Worm (Caenorhabditis elegans): ENCODE results near the gene emc-3.

Gene emc-3

ce11 chrIV:13354044-13354443 lies 27.7 kb downstream of the emc-3 start:
- TF ChIP-seq efl-1 (optimal IDR thresholded peaks at IDR 0.05) = no peak
- peak in 1 of 2 experiments; percentile 91 for TF ChIP-seq efl-1 (GFP tag; optimal IDR thresholded peaks at IDR 0.05 in 1 of 2)
- no peak for TF ChIP-seq tbx-2 (tag; optimal IDR thresholded peaks at IDR 0.05)

ce11 chrIV:13353143-13353773 lies 28.5 kb downstream of the emc-3 start, which contains the start of the genes rec-8 and mex-5:
TSS of gene rec-8 (minus strand) at chrIV:13353193.
TSS of gene mex-5 (plus strand) at chrIV:13353723.
- TF ChIP-seq mep-1 (tag; optimal IDR thresholded peaks at IDR 0.05) = no peak

ce11 chrIV:13348592-13348991 lies 33.1 kb downstream of the emc-3 start, which contains the start of gene W02A2.12:
TSS of gene W02A2.12 (minus strand) at chrIV:13348831.
- TF ChIP-seq pag-3 (tag; optimal IDR thresholded peaks at IDR 0.05; ENCODE audit: borderline replicate concordance, insufficient read depth) = no peak
- no peak for TF ChIP-seq unc-30 (tag; optimal IDR thresholded peaks at IDR 0.05)
- no peak for TF ChIP-seq jun-1 (tag; optimal IDR thresholded peaks at IDR 0.05)
- no peak for TF ChIP-seq Y116A8C.19 (tag; optimal IDR thresholded peaks at IDR 0.05; ENCODE audit: borderline replicate concordance)
- TF ChIP-seq aly-2 (tag; optimal IDR thresholded peaks at IDR 0.05) = no peak
- no peak for TF ChIP-seq efl-1 (optimal IDR thresholded peaks at IDR 0.05)
- no peak for TF ChIP-seq efl-1 (GFP tag; optimal IDR thresholded peaks at IDR 0.05 in 1 of 2)
- TF ChIP-seq C34B4.2 (tag; optimal IDR thresholded peaks at IDR 0.05) = no peak

- no peak for TF ChIP-seq ceh-82 (tag; optimal IDR thresholded peaks at IDR 0.05)
- peak; percentile 95 for TF ChIP-seq elt-2 (tag; optimal IDR thresholded peaks at IDR 0.05)
- no peak for TF ChIP-seq ceh-63 (GFP tag; optimal IDR thresholded peaks at IDR 0.05)
- no peak for TF ChIP-seq dpl-1 (GFP tag; optimal IDR thresholded peaks at IDR 0.05)
- no peak for TF ChIP-seq irx-1 (tag; optimal IDR thresholded peaks at IDR 0.05)
- TF ChIP-seq tlp-1 (tag; optimal IDR thresholded peaks at IDR 0.05) = peak; percentile 30
- TF ChIP-seq grh-1 (GFP tag; IDR thresholded peaks at IDR 0.05) = no peak
- TF ChIP-seq ama-1 (optimal IDR thresholded peaks at IDR 0.05) = no peak
- no peak for TF ChIP-seq hlh-4 (tag; optimal IDR thresholded peaks at IDR 0.05)
- TF ChIP-seq mdl-1 (tag; optimal IDR thresholded peaks at IDR 0.05) = no peak
- no peak for TF ChIP-seq swsn-7 (tag; optimal IDR thresholded peaks at IDR 0.05)
- peak; percentile 57 for TF ChIP-seq jun-1 (tag; optimal IDR thresholded peaks at IDR 0.05)
- TF ChIP-seq fkh-8 (tag; optimal IDR thresholded peaks at IDR 0.05) = no peak
- peak in 1 of 2 experiments; percentile 22 for TF ChIP-seq lin-35 (GFP tag; optimal IDR thresholded peaks at IDR 0.05)
- no peak for TF ChIP-seq skn-1 (tag; optimal IDR thresholded peaks at IDR 0.05)
- TF ChIP-seq nhr-77 (tag; optimal IDR thresholded peaks at IDR 0.05) = no peak
- no peak for TF ChIP-seq rnt-1 (tag; optimal IDR thresholded peaks at IDR 0.05)
- TF ChIP-seq nhr-11 (tag; optimal IDR thresholded peaks at IDR 0.05) = no peak
- TF ChIP-seq unc-130 (tag; optimal IDR thresholded peaks at IDR 0.05) = no peak
- TF ChIP-seq isw-1 (GFP tag; IDR thresholded peaks at IDR 0.05) = no peak
- TF ChIP-seq sox-4 (tag; optimal IDR thresholded peaks at IDR 0.05) = no peak
- peak; percentile 19 for TF ChIP-seq nhr-20 (tag; optimal IDR thresholded peaks at IDR 0.05)
- no peak for TF ChIP-seq lin-14 (GFP tag; optimal IDR thresholded peaks at IDR 0.05)
- no peak for TF ChIP-seq snu-23 (GFP tag; optimal IDR thresholded peaks at IDR 0.05)
- no peak for TF ChIP-seq fkh-4 (tag; optimal IDR thresholded peaks at IDR 0.05; ENCODE audit: borderline replicate concordance)
- TF ChIP-seq pag-3 (tag; optimal IDR thresholded peaks at IDR 0.05; ENCODE audit: borderline replicate concordance, insufficient read depth) = no peak
- TF ChIP-seq hpl-2 (GFP tag; optimal IDR thresholded peaks at IDR 0.05) = no peak
- TF ChIP-seq ztf-4 (tag; optimal IDR thresholded peaks at IDR 0.05) = no peak
- no peak for TF ChIP-seq sup-37 (GFP tag; optimal IDR thresholded peaks at IDR 0.05)
- TF ChIP-seq ceh-88 (GFP tag; IDR thresholded peaks at IDR 0.05) = no peak
- TF ChIP-seq egl-13 (tag; optimal IDR thresholded peaks at IDR 0.05) = no peak
- TF ChIP-seq vab-15 (tag; optimal IDR thresholded peaks at IDR 0.05) = no peak
- TF ChIP-seq nhr-71 (tag; optimal IDR thresholded peaks at IDR 0.05) = no peak
- no peak for TF ChIP-seq nhr-76 (tag; optimal IDR thresholded peaks at IDR 0.05)
- TF ChIP-seq C04F5.9 (tag; optimal IDR thresholded peaks at IDR 0.05) = no peak
- no peak for TF ChIP-seq aly-2 (tag; optimal IDR thresholded peaks at IDR 0.05)
- TF ChIP-seq nhr-237 (tag; optimal IDR thresholded peaks at IDR 0.05) = no peak
- no peak for TF ChIP-seq nhr-19 (GFP tag; conservative IDR thresholded peaks at IDR 0.05)
- TF ChIP-seq efl-1 (optimal IDR thresholded peaks at IDR 0.05) = no peak
- TF ChIP-seq efl-1 (GFP tag; optimal IDR thresholded peaks at IDR 0.05 in 1 of 2) = peak in 1 of 2 experiments; percentile 56
Observed at ce11 chrIV:13347232-13347715, 34.4 kb downstream of the emc-3 start, which contains the start of gene W02A2.9. TSS of gene W02A2.9 (plus strand) at chrIV:13347665.

Data from whole organism, L1 larva.